Fruit fly (Drosophila melanogaster): ENCODE data around the gene wts.

wts gene

DNA sequence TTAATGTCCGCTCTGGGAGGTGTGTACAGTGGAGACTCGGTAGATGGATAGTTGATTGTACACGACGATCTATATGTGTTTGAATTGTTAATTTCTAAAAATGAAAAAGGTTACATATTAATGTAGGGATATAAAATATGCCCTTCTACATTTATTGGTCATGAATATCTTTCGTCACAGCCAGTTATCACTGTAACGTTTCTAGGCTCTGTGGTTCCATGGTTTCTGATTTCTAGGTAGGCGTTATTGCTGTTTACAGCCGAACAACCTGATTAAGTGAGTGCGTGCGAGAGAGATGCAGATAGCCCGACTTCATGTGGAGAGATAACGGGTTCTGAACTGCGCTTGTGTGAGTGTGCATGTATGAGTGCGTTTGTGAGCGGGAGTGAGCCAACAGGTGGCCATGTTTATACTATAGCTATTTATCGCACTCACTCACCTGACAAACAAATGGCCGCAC lies 24.7 kb downstream of the wts start (continued):
- TF ChIP-seq Mes4 (GFP tag; optimal IDR thresholded peaks at IDR 0.05) (peak; percentile 87), Myb (GFP tag; optimal IDR thresholded peaks at IDR 0.05) (peak; percentile 84), peb (GFP tag; IDR thresholded peaks at IDR 0.05) (peak; percentile 93), dimm (GFP tag; IDR thresholded peaks at IDR 0.05) (no peak; the same call in 1 of the 2 replicates), CG3281 (GFP tag; optimal IDR thresholded peaks at IDR 0.05) (peak; percentile 88), Spps (tag; optimal IDR thresholded peaks at IDR 0.05) (peak; percentile 90), Atf6 (GFP tag; IDR thresholded peaks at IDR 0.05) (peak; percentile 79), CG9727 (GFP tag; optimal IDR thresholded peaks at IDR 0.05) (peak; percentile 96)

DNA sequence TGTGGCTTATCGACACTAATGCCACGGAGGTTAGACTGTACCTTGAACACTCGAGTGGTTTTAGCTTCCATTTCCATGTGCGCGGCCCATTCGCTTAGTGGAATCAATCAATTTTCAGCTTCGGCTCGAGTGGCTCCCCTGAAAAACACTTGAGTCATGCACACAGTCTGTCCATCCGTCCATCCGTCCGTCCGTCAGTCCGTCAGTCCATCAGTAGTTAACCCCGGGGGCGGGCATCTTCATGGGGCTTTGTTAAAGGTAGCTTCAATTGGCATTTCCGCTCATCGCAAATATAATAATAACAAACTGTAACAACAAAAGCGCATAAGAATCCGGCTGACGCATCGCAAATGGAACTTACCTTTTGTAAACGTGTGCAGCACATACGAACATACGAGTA lies 25.3 kb downstream of the wts start:
- TF ChIP-seq Ravus (GFP tag; IDR thresholded peaks at IDR 0.05) (no peak), CG8281 (tag; optimal IDR thresholded peaks at IDR 0.05) (peak; percentile 99)

DNA sequence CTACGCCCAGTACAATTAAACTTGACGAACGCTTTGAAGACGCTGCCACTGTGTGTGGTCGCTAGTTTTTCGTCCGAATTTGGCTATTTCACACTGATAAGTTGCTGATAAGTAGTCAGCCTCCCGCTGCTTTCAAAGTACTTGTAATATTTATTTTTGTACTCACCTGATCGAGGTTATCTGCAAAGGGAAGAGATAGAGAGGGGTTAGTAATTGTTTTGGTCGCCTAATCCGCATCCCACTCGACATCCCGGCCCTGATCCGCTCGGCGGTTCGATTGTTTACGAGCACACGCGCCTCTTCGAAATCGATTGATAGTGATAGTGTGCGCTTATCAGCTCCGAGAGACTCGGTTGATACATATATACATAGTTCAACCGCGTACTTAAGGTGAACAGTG lies 26.0 kb downstream of the wts start:
- TF ChIP-seq CG15479 (GFP tag; optimal IDR thresholded peaks at IDR 0.05) (peak; percentile 72), phol (tag; optimal IDR thresholded peaks at IDR 0.05) (no peak), sug (tag; optimal IDR thresholded peaks at IDR 0.05) (peak; percentile 69), Ets65A (GFP tag) (peak; percentile 14), CG34376 (GFP tag; optimal IDR thresholded peaks at IDR 0.05) (peak; percentile 36), sens (GFP tag) (peak; percentile 36), CG11504 (tag; optimal IDR thresholded peaks at IDR 0.05) (no peak)

DNA sequence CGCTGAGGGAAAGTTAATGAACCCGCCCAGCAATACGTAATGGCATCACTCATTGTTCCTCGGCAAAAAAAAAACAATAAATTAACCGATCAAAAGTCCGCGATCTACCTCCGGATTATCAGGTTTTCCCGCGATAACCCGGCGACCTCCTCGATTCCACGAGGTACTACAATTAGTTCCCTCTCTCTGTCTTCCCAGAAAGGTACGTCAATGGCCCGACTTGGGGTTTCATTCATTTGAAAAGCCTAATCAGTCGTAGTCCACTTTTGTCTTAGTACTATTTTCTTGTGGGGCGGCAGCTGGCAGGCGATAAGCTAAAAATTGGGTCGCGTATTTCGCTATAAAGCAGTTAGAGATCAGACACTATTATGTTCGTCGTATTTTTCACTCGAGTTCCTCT lies 27.2 kb downstream of the wts start:
- peak; percentile 83 for TF ChIP-seq sug (tag; optimal IDR thresholded peaks at IDR 0.05)
- TF ChIP-seq CG32767 (GFP tag; IDR thresholded peaks at IDR 0.05) = no peak
- peak; percentile 54 for TF ChIP-seq CG34376 (GFP tag; optimal IDR thresholded peaks at IDR 0.05)

DNA sequence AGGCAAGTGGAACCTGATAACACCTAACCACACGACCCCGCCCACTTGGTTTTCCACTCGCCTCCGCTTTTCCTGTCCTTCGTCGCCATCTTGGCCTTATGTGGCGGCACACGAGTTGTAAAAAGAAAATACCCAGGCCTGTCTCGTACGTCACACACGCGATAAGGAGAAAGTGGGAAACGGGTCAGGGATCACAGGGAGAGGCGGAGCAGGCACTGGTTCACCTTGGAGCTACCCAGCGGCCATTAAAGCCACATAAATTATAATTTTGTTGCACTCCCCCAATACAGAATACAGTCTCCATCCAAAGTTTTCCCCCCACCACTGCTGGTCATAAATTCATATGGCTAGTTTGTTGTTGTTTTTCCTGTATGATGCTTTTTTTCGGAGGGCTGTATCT lies 30.5 kb downstream of the wts start:
- TF ChIP-seq HmgD (GFP tag; optimal IDR thresholded peaks at IDR 0.05) (no peak), ara (GFP tag; IDR thresholded peaks at IDR 0.05) (no peak), prd (optimal IDR thresholded peaks at IDR 0.05) (no peak), prd (GFP tag; IDR thresholded peaks at IDR 0.05) (0 out of 3 replicates have a peak, but pooled peaks have one; percentile 14), Mad (GFP tag; optimal IDR thresholded peaks at IDR 0.05) (no peak), sens (GFP tag) (peak; percentile 36)

DNA sequence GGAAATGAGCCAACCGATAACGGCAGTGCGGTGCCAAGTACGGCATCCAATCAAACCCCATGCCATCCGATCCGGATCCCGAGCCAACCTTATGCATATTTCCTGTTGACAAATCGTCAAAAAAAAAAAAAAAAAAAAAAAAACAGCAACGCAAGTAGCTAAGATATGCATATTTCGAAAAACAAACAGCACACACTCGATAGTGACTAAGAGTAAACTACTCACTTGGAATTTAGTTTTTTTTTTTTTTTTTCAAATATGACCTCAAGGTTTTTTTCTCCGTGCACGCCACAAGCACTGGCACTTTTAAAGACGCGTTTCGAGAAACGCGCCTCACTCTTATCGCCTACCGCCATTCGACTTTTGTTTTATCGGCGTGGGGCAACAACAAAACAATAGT lies 31.2 kb downstream of the wts start:
- TF ChIP-seq dmrt11E (tag; optimal IDR thresholded peaks at IDR 0.05) (peak; percentile 39), D (optimal IDR thresholded peaks at IDR 0.05) (no peak), D (GFP tag; optimal IDR thresholded peaks at IDR 0.05) (no peak), CG17328 (GFP tag; IDR thresholded peaks at IDR 0.05) (peak; percentile 32; the same call in 1 of the 2 replicates), slbo (GFP tag; IDR thresholded peaks at IDR 0.05) (peak; percentile 41), Chrac-16 (GFP tag; optimal IDR thresholded peaks at IDR 0.05) (peak; percentile 4), CoRest (tag; optimal IDR thresholded peaks at IDR 0.05) (no peak), Xbp1 (GFP tag; optimal IDR thresholded peaks at IDR 0.05) (peak; percentile 13), CG13424 (tag; optimal IDR thresholded peaks at IDR 0.05) (no peak), Vsx1 (GFP tag; optimal IDR thresholded peaks at IDR 0.05) (no peak), prd (optimal IDR thresholded peaks at IDR 0.05) (no peak), prd (GFP tag; IDR thresholded peaks at IDR 0.05) (peak; percentile 24; the same call in 1 of the 3 replicates), gt (GFP tag; IDR thresholded peaks at IDR 0.05) (no peak), CG32772 (GFP tag; IDR thresholded peaks at IDR 0.05) (peak; percentile 45), aop (GFP tag; IDR thresholded peaks at IDR 0.05) (no peak), dpn (GFP tag; optimal IDR thresholded peaks at IDR 0.05) (peak in 1 of 2 experiments; percentile 3), HmgD (GFP tag; optimal IDR thresholded peaks at IDR 0.05) (no peak), CG16815 (GFP tag; optimal IDR thresholded peaks at IDR 0.05) (no peak), CG1529 (GFP tag; optimal IDR thresholded peaks at IDR 0.05) (no peak), Drgx (GFP tag; IDR thresholded peaks at IDR 0.05) (0 out of 2 replicates have a peak, but pooled peaks have one; percentile 9), CG6654 (GFP tag; optimal IDR thresholded peaks at IDR 0.05) (no peak), cas (GFP tag; IDR thresholded peaks at IDR 0.05) (no peak), bsh (GFP tag; optimal IDR thresholded peaks at IDR 0.05) (peak in 1 of 2 experiments; percentile 34)

Data from whole organism, embryonic.